Fruit fly (Drosophila melanogaster): ENCODE data around the gene fal.

DNA sequence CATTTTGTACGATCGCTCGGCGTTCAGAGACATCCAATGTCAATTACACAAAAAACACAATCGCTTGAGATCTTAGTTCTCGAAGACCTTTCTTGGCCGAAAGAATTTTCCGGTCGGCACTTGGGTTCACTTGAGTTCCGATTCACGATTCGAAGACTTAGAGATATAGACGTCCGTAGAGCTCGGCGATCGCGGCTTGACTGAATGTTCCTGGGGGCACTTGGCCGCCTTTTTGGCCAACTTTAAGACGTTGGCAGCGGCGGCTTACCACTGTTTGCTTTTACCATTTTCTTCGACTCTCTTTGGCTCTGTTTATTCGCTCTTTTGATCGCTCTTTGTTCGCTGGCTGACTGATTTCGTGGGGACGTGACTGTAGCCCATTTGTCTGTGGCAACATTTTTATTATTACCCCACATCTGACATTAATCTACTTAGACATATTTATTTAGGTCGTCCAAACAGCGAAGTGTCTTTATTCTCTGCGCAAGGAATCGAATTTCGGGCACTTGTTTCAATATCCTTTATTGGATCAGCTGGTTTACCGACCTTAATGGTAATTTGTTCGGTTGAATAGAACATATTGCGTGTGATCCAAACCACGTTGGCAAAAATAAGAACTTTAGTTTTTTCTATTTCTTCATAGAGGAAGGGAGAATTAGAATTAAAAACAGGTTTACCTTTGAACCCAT lies 43.2 kb downstream of the fal start, which contains the start of gene pip:
- TF ChIP-seq insv (optimal IDR thresholded peaks at IDR 0.05), result no peak
- no peak for TF ChIP-seq psq (optimal IDR thresholded peaks at IDR 0.05)
- no peak for TF ChIP-seq h (optimal IDR thresholded peaks at IDR 0.05)
- no peak for TF ChIP-seq Myc (optimal IDR thresholded peaks at IDR 0.05)
- TF ChIP-seq Sin3A (optimal IDR thresholded peaks at IDR 0.05), result no peak
- no peak for TF ChIP-seq ttk (optimal IDR thresholded peaks at IDR 0.05)
